Worm (Caenorhabditis elegans) whole organism, L4/young adult: ENCODE results near the gene atl-1.

ENCODE experiments used
- W03F9.2 ChIP-seq: fragments of 150-350 bp; optimal IDR thresholded peaks from 2 replicates; lab custom pipeline; 2014; ENCODE audit warnings: missing biosample characterization, missing genetic modification characterization
- dao-5 ChIP-seq: sonication (generic microtip); optimal IDR thresholded peaks from 2 replicates; lab custom pipeline; 2016; ENCODE audit warnings: missing genotype, missing genetic modification characterization, moderate library complexity, missing compliant biosample characterization
- him-1 ChIP-seq: sonication (generic microtip); optimal IDR thresholded peaks from 2 replicates; lab custom pipeline; 2016; ENCODE audit warnings: missing genotype, missing genetic modification reagents, missing genetic modification characterization, missing compliant biosample characterization

Gene atl-1

ce11 chrV:9625122-9625521 lies 20.3 kb downstream of the atl-1 start, which contains the start of gene idpc-4:
TSS of gene idpc-4 (plus strand) at chrV:9625422.
- TF ChIP-seq dao-5 (tag; lab: Kevin White, UChicago) (no peak), W03F9.2 (tag; lab: Kevin White, UChicago) (no peak), him-1 (no peak)

- TF ChIP-seq dao-5 (tag; lab: Kevin White, UChicago) (no peak), him-1 (no peak), W03F9.2 (tag; lab: Kevin White, UChicago) (no peak)
Measured at ce11 chrV:9622834-9623233, 22.6 kb downstream of the atl-1 start, which contains the start of gene idpc-5. TSS of gene idpc-5 (minus strand) at chrV:9622934.

ce11 chrV:9621437-9621836 lies 24.0 kb downstream of the atl-1 start:
- TF ChIP-seq him-1 (no peak), W03F9.2 (tag; lab: Kevin White, UChicago) (no peak), dao-5 (tag; lab: Kevin White, UChicago) (no peak)

- TF ChIP-seq him-1 = no peak
- no peak for TF ChIP-seq W03F9.2 (tag; lab: Kevin White, UChicago)
Measured at ce11 chrV:9620417-9620816, 25.0 kb downstream of the atl-1 start.

ce11 chrV:9619850-9620249 lies 25.5 kb downstream of the atl-1 start, which contains the start of gene idpc-6:
TSS of gene idpc-6 (plus strand) at chrV:9620150.
- no peak for TF ChIP-seq W03F9.2 (tag; lab: Kevin White, UChicago)
- no peak for TF ChIP-seq him-1

ce11 chrV:9618919-9619318 lies 26.5 kb downstream of the atl-1 start, which contains the start of gene idpc-7:
TSS of gene idpc-7 (minus strand) at chrV:9619019.
- TF ChIP-seq dao-5 (tag; lab: Kevin White, UChicago) (no peak), him-1 (no peak), W03F9.2 (tag; lab: Kevin White, UChicago) (no peak)

ce11 chrV:9618420-9618819 lies 27.0 kb downstream of the atl-1 start:
- TF ChIP-seq dao-5 (tag; lab: Kevin White, UChicago) (no peak), him-1 (no peak), W03F9.2 (tag; lab: Kevin White, UChicago) (no peak)

ce11 chrV:9616687-9617086 lies 28.7 kb downstream of the atl-1 start:
- TF ChIP-seq W03F9.2 (tag; lab: Kevin White, UChicago) (no peak), him-1 (no peak), dao-5 (tag; lab: Kevin White, UChicago) (no peak)

ce11 chrV:9616130-9616529 lies 29.3 kb downstream of the atl-1 start:
- no peak for TF ChIP-seq dao-5 (tag; lab: Kevin White, UChicago)
- TF ChIP-seq W03F9.2 (tag; lab: Kevin White, UChicago) = no peak
- no peak for TF ChIP-seq him-1

ce11 chrV:9615725-9616124 lies 29.7 kb downstream of the atl-1 start, which contains the start of gene pqn-63:
TSS of gene pqn-63 (plus strand) at chrV:9616031.
- TF ChIP-seq dao-5 (tag; lab: Kevin White, UChicago) (no peak), W03F9.2 (tag; lab: Kevin White, UChicago) (no peak), him-1 (no peak)

- TF ChIP-seq him-1 = no peak
- TF ChIP-seq dao-5 (tag; lab: Kevin White, UChicago) = no peak
- TF ChIP-seq W03F9.2 (tag; lab: Kevin White, UChicago) = no peak
Measured at ce11 chrV:9609217-9609616, 36.2 kb downstream of the atl-1 start.

ce11 chrV:9608256-9608655 lies 37.1 kb downstream of the atl-1 start, which contains the start of gene dop-2:
TSS of gene dop-2 (plus strand) at chrV:9608556.
- no peak for TF ChIP-seq him-1
- TF ChIP-seq W03F9.2 (tag; lab: Kevin White, UChicago) = no peak
- no peak for TF ChIP-seq dao-5 (tag; lab: Kevin White, UChicago)

- TF ChIP-seq W03F9.2 (tag; lab: Kevin White, UChicago) (no peak), him-1 (no peak), dao-5 (tag; lab: Kevin White, UChicago) (no peak)
Measured at ce11 chrV:9590317-9590716, 55.1 kb downstream of the atl-1 start, which contains the start of gene K09G1.2. TSS of gene K09G1.2 (plus strand) at chrV:9590617.

ce11 chrV:9588574-9588973 lies 56.8 kb downstream of the atl-1 start:
- no peak for TF ChIP-seq him-1
- TF ChIP-seq W03F9.2 (tag; lab: Kevin White, UChicago) = no peak
- TF ChIP-seq dao-5 (tag; lab: Kevin White, UChicago) = no peak

ce11 chrV:9587619-9588018 lies 57.8 kb downstream of the atl-1 start:
- TF ChIP-seq him-1 = no peak
- TF ChIP-seq dao-5 (tag; lab: Kevin White, UChicago) = no peak
- TF ChIP-seq W03F9.2 (tag; lab: Kevin White, UChicago) = no peak
